Fruit fly (Drosophila melanogaster) whole organism, pupa: ENCODE results near the gene CG7706.

Experiments used
- CG10348 ChIP-seq: fragments of 200-800 bp; sonication (Bioruptor generic); IDR thresholded peaks from 2 replicates; pipeline ENCODE4 v1.3.6; 2022; ENCODE audit warnings: missing biosample characterization, missing genetic modification characterization
- CG12605 ChIP-seq: fragments of 200-800 bp; sonication (Bioruptor generic); IDR thresholded peaks from 2 replicates; pipeline ENCODE4 v1.3.6; 2022; ENCODE audit warnings: missing biosample characterization, missing genetic modification characterization
- CG13204 ChIP-seq: fragments of 200-800 bp; sonication (Bioruptor generic); optimal IDR thresholded peaks from 2 replicates; lab custom pipeline; 2018; ENCODE audit warnings: missing biosample characterization, mild to moderate bottlenecking, missing genetic modification characterization, moderate library complexity
- CG14655 ChIP-seq: fragments of 200-800 bp; sonication (Bioruptor generic); optimal IDR thresholded peaks from 3 replicates; lab custom pipeline; 2017; ENCODE audit warnings: mild to moderate bottlenecking, missing biosample characterization, missing genetic modification reagents, missing genetic modification characterization
- CG17806 ChIP-seq: fragments of 200-800 bp; sonication (Bioruptor generic); optimal IDR thresholded peaks from 2 replicates; lab custom pipeline; 2018; ENCODE audit warnings: missing biosample characterization, mild to moderate bottlenecking, missing genetic modification characterization, moderate library complexity
- CG32121 ChIP-seq: fragments of 200-800 bp; sonication (Bioruptor generic); IDR thresholded peaks from 2 replicates; pipeline ENCODE4 v1.3.6; 2022; ENCODE audit warnings: missing biosample characterization, missing genetic modification characterization
- CG34367 ChIP-seq: fragments of 200-800 bp; sonication (Bioruptor generic); optimal IDR thresholded peaks from 2 replicates; lab custom pipeline; 2018; ENCODE audit warnings: missing biosample characterization, mild to moderate bottlenecking, missing genetic modification characterization
- CG8159 ChIP-seq: fragments of 200-800 bp; sonication (Bioruptor generic); optimal IDR thresholded peaks from 3 replicates; lab custom pipeline; 2018; ENCODE audit warnings: missing biosample characterization, mild to moderate bottlenecking, missing genetic modification characterization, moderate library complexity
- CG8301 ChIP-seq: fragments of 200-800 bp; sonication (Bioruptor generic); optimal IDR thresholded peaks from 2 replicates; lab custom pipeline; 2018; ENCODE audit warnings: missing biosample characterization, mild to moderate bottlenecking, missing genetic modification characterization
- CG9948 ChIP-seq: fragments of 200-800 bp; sonication (Bioruptor generic); optimal IDR thresholded peaks from 2 replicates; lab custom pipeline; 2018; ENCODE audit warnings: missing biosample characterization, mild to moderate bottlenecking, missing genetic modification characterization, moderate library complexity
- D1 ChIP-seq: fragments of 200-800 bp; sonication (Bioruptor generic); optimal IDR thresholded peaks from 2 replicates; lab custom pipeline; 2018; ENCODE audit warnings: missing biosample characterization, mild to moderate bottlenecking, missing genetic modification characterization, moderate library complexity
- EcR ChIP-seq: fragments of 200-800 bp; sonication (Bioruptor generic); optimal IDR thresholded peaks from 3 replicates; lab custom pipeline; 2019; ENCODE audit warnings: missing biosample characterization, missing genetic modification characterization, mild to moderate bottlenecking, moderate library complexity, missing genetic modification reagents
- Pif1A ChIP-seq: fragments of 200-800 bp; sonication (Bioruptor generic); optimal IDR thresholded peaks from 3 replicates; lab custom pipeline; 2016; ENCODE audit warnings: missing biosample characterization, missing genetic modification characterization
- Pif1B ChIP-seq: fragments of 200-800 bp; sonication (Bioruptor generic); optimal IDR thresholded peaks from 3 replicates; lab custom pipeline; 2016; ENCODE audit warnings: missing biosample characterization, missing genetic modification characterization
- fd96Ca ChIP-seq: fragments of 200-800 bp; sonication (Bioruptor generic); IDR thresholded peaks from 3 replicates; pipeline ENCODE4 v1.3.6; 2022; ENCODE audit warnings: missing biosample characterization, missing genetic modification characterization
- gl ChIP-seq: fragments of 200-800 bp; sonication (Bioruptor generic); optimal IDR thresholded peaks from 2 replicates; lab custom pipeline; 2018; ENCODE audit warnings: missing biosample characterization, mild to moderate bottlenecking, missing genetic modification characterization

The CG7706 gene

dm6 chr3R:18728368-18728767 lies 50.8 kb downstream of the CG7706 start, which contains the start of gene CG7715:
Gene CG7715 (minus strand): TSS chr3R:18728468.
- no peak for TF ChIP-seq CG9948 (tag; lab: Kevin White, UChicago)
- no peak for TF ChIP-seq CG8159 (tag; lab: Kevin White, UChicago)
- no peak for TF ChIP-seq CG13204 (GFP tag; lab: Kevin White, UChicago)
- TF ChIP-seq Pif1B (GFP tag; lab: Kevin White, UChicago) = no peak
- TF ChIP-seq fd96Ca (GFP tag; lab: Robert Waterston, UW) = no peak
- TF ChIP-seq EcR (GFP tag; lab: Kevin White, UChicago) = no peak
- TF ChIP-seq CG12605 (GFP tag; lab: Robert Waterston, UW) = no peak
- no peak for TF ChIP-seq D1 (tag; lab: Kevin White, UChicago)
- TF ChIP-seq CG17806 (tag; lab: Kevin White, UChicago) = no peak
- TF ChIP-seq CG32121 (GFP tag; lab: Robert Waterston, UW) = no peak
- no peak for TF ChIP-seq CG8301 (tag; lab: Kevin White, UChicago)
- no peak for TF ChIP-seq CG34367 (tag; lab: Kevin White, UChicago)
- TF ChIP-seq CG14655 = no peak
- TF ChIP-seq CG10348 = no peak
- TF ChIP-seq gl (tag; lab: Kevin White, UChicago) = no peak
- TF ChIP-seq Pif1A (GFP tag; lab: Kevin White, UChicago) = no peak
